Worm (Caenorhabditis elegans) whole organism, L3 larva: ENCODE measurements around the gene dsh-2.

ENCODE experiments used
- R02D3.7 ChIP-seq: fragments of 150-350 bp; optimal IDR thresholded peaks from 2 replicates; lab custom pipeline; 2014; ENCODE audit warnings: missing biosample characterization, missing genetic modification characterization
- ZK546.5 ChIP-seq: sonication (generic microtip); optimal IDR thresholded peaks from 2 replicates; lab custom pipeline; 2017; ENCODE audit warnings: missing biosample characterization, missing genetic modification characterization
- aly-2 ChIP-seq: fragments of 150-350 bp; optimal IDR thresholded peaks from 2 replicates; lab custom pipeline; 2014; ENCODE audit warnings: missing biosample characterization, missing genetic modification characterization
- ama-1 ChIP-seq: fragments of 150-350 bp; optimal IDR thresholded peaks from 2 replicates; lab custom pipeline; 2018
- ceh-16 ChIP-seq: sonication (generic microtip); optimal IDR thresholded peaks from 2 replicates; lab custom pipeline; 2017; ENCODE audit warnings: missing biosample characterization, missing genetic modification characterization
- ceh-28 ChIP-seq: fragments of 150-350 bp; optimal IDR thresholded peaks from 2 replicates; lab custom pipeline; 2014; ENCODE audit warnings: missing biosample characterization, missing genetic modification reagents, missing genetic modification characterization
- ceh-82 ChIP-seq: fragments of 150-350 bp; optimal IDR thresholded peaks from 2 replicates; lab custom pipeline; 2014; ENCODE audit warnings: missing biosample characterization, missing genetic modification characterization
- ceh-9 ChIP-seq: sonication (generic microtip); optimal IDR thresholded peaks from 2 replicates; lab custom pipeline; 2018; ENCODE audit warnings: missing biosample characterization, missing genetic modification characterization
- daf-12 ChIP-seq: fragments of 150-350 bp; optimal IDR thresholded peaks from 2 replicates; lab custom pipeline; 2014; ENCODE audit warnings: missing biosample characterization, missing genetic modification reagents, missing genetic modification characterization
- egl-27 ChIP-seq: sonication (generic microtip); optimal IDR thresholded peaks from 4 replicates; lab custom pipeline; 2017; ENCODE audit warnings: missing biosample characterization, missing genetic modification reagents, missing genetic modification characterization
- egl-5 ChIP-seq: fragments of 150-350 bp; optimal IDR thresholded peaks from 2 replicates; lab custom pipeline; 2017; ENCODE audit warnings: missing biosample characterization, missing genetic modification reagents, missing genetic modification characterization, inconsistent platforms
- elt-1 ChIP-seq: fragments of 150-350 bp; optimal IDR thresholded peaks from 2 replicates; lab custom pipeline; 2014; ENCODE audit warnings: missing biosample characterization, missing genetic modification characterization
- elt-2 ChIP-seq: sonication (generic microtip); optimal IDR thresholded peaks from 2 replicates; lab custom pipeline; 2016; ENCODE audit warnings: missing genetic modification reagents, mild to moderate bottlenecking, missing genetic modification characterization, missing compliant biosample characterization
- elt-3 ChIP-seq, 3 experiments: fragments of 150-350 bp in 1 of 3; sonication (generic microtip) in 2 of 3; optimal IDR thresholded peaks; 2 replicates in 2 of 3; 4 replicates in 1 of 3; lab custom pipeline; 2014 to 2017; ENCODE audit warnings: missing biosample characterization in 3 of 3, missing genetic modification characterization in 3 of 3
- eor-1 ChIP-seq, 2 experiments: fragments of 150-350 bp; optimal IDR thresholded peaks; 2 replicates each; lab custom pipeline; 2014 to 2018; ENCODE audit warnings: missing biosample characterization in 2 of 2, missing genetic modification characterization in 2 of 2
- fkh-10 ChIP-seq: sonication (generic microtip); optimal IDR thresholded peaks from 2 replicates; lab custom pipeline; 2017; ENCODE audit warnings: missing biosample characterization, missing genetic modification reagents, missing genetic modification characterization
- fkh-2 ChIP-seq: fragments of 150-350 bp; optimal IDR thresholded peaks from 2 replicates; lab custom pipeline; 2014; ENCODE audit warnings: missing biosample characterization, missing genetic modification reagents, missing genetic modification characterization
- fos-1 ChIP-seq: fragments of 150-350 bp; optimal IDR thresholded peaks from 2 replicates; lab custom pipeline; 2014; ENCODE audit warnings: missing biosample characterization, missing genetic modification characterization
- hmg-11 ChIP-seq: sonication (generic microtip); optimal IDR thresholded peaks from 2 replicates; lab custom pipeline; 2016; ENCODE audit warnings: missing genetic modification characterization, missing compliant biosample characterization
- jun-1 ChIP-seq: fragments of 150-350 bp; optimal IDR thresholded peaks from 2 replicates; lab custom pipeline; 2014; ENCODE audit warnings: missing biosample characterization, missing genetic modification reagents, missing genetic modification characterization
- lin-15B ChIP-seq: fragments of 150-350 bp; optimal IDR thresholded peaks from 2 replicates; lab custom pipeline; 2014; ENCODE audit warnings: missing biosample characterization, missing genetic modification characterization
- lin-39 ChIP-seq: fragments of 150-350 bp; optimal IDR thresholded peaks from 2 replicates; lab custom pipeline; 2018; ENCODE audit warnings: missing biosample characterization, missing genetic modification reagents, missing genetic modification characterization
- lsy-12 ChIP-seq: sonication (generic microtip); optimal IDR thresholded peaks from 2 replicates; lab custom pipeline; 2016; ENCODE audit warnings: mild to moderate bottlenecking, missing genetic modification characterization, missing compliant biosample characterization
- mdl-1 ChIP-seq: fragments of 150-350 bp; optimal IDR thresholded peaks from 2 replicates; lab custom pipeline; 2014; ENCODE audit warnings: missing biosample characterization, missing genetic modification characterization
- mml-1 ChIP-seq: fragments of 150-350 bp; sonication (generic microtip); optimal IDR thresholded peaks from 3 replicates; lab custom pipeline; 2014; ENCODE audit warnings: missing biosample characterization, missing genetic modification characterization
- nfya-1 ChIP-seq: sonication (generic microtip); optimal IDR thresholded peaks from 2 replicates; lab custom pipeline; 2017; ENCODE audit warnings: missing genetic modification characterization, mild to moderate bottlenecking, missing compliant biosample characterization, antibody characterized with exemption, moderate library complexity; ENCODE audit not compliant: insufficient read depth
- nhr-11 ChIP-seq: fragments of 150-350 bp; optimal IDR thresholded peaks from 2 replicates; lab custom pipeline; 2014; ENCODE audit warnings: missing biosample characterization, missing genetic modification characterization
- nhr-12 ChIP-seq: fragments of 150-350 bp; optimal IDR thresholded peaks from 2 replicates; lab custom pipeline; 2014; ENCODE audit warnings: missing biosample characterization, missing genetic modification characterization
- nhr-23 ChIP-seq: fragments of 150-350 bp; optimal IDR thresholded peaks from 2 replicates; lab custom pipeline; 2014; ENCODE audit warnings: missing biosample characterization, missing genetic modification reagents, missing genetic modification characterization
- nhr-237 ChIP-seq: fragments of 150-350 bp; optimal IDR thresholded peaks from 2 replicates; lab custom pipeline; 2014; ENCODE audit warnings: missing biosample characterization, missing genetic modification characterization
- nhr-25 ChIP-seq: sonication (generic microtip); optimal IDR thresholded peaks from 2 replicates; lab custom pipeline; 2017; ENCODE audit warnings: missing biosample characterization, missing genetic modification characterization
- nhr-28 ChIP-seq: fragments of 150-350 bp; optimal IDR thresholded peaks from 2 replicates; lab custom pipeline; 2014; ENCODE audit warnings: missing biosample characterization, missing genetic modification characterization
- nhr-43 ChIP-seq: sonication (generic microtip); optimal IDR thresholded peaks from 2 replicates; lab custom pipeline; 2016; ENCODE audit warnings: mild to moderate bottlenecking, missing genetic modification characterization, missing compliant biosample characterization; ENCODE audit not compliant: poor library complexity, severe bottlenecking
- nhr-67 ChIP-seq: fragments of 150-350 bp; optimal IDR thresholded peaks from 2 replicates; lab custom pipeline; 2014; ENCODE audit warnings: missing biosample characterization, missing genetic modification characterization
- nhr-76 ChIP-seq: fragments of 150-350 bp; sonication (generic microtip); optimal IDR thresholded peaks from 5 replicates; lab custom pipeline; 2014; ENCODE audit warnings: missing biosample characterization, missing genetic modification characterization
- nhr-77 ChIP-seq: fragments of 150-350 bp; optimal IDR thresholded peaks from 2 replicates; lab custom pipeline; 2014; ENCODE audit warnings: missing biosample characterization, missing genetic modification characterization
- pha-4 ChIP-seq: fragments of 150-350 bp; optimal IDR thresholded peaks from 2 replicates; lab custom pipeline; 2014; ENCODE audit warnings: missing biosample characterization, missing genetic modification reagents, missing genetic modification characterization
- pqm-1 ChIP-seq: fragments of 150-350 bp; optimal IDR thresholded peaks from 2 replicates; lab custom pipeline; 2017; ENCODE audit warnings: missing biosample characterization, missing genetic modification characterization, inconsistent platforms
- sea-2 ChIP-seq: fragments of 150-350 bp; sonication (generic microtip); optimal IDR thresholded peaks from 4 replicates; lab custom pipeline; 2014; ENCODE audit warnings: missing biosample characterization, missing genetic modification reagents, missing genetic modification characterization
- skn-1 ChIP-seq: fragments of 150-350 bp; optimal IDR thresholded peaks from 2 replicates; lab custom pipeline; 2014; ENCODE audit warnings: missing biosample characterization, missing genetic modification characterization
- snpc-4 ChIP-seq: fragments of 150-350 bp; optimal IDR thresholded peaks from 2 replicates; lab custom pipeline; 2014; ENCODE audit warnings: missing biosample characterization, missing genetic modification characterization
- tbx-2 ChIP-seq: sonication (generic microtip); optimal IDR thresholded peaks from 2 replicates; lab custom pipeline; 2016; ENCODE audit warnings: mild to moderate bottlenecking, missing genetic modification characterization, missing compliant biosample characterization
- unc-39 ChIP-seq: sonication (generic microtip); optimal IDR thresholded peaks from 4 replicates; lab custom pipeline; 2017; ENCODE audit warnings: missing biosample characterization, missing genetic modification characterization
- unc-62 ChIP-seq: fragments of 150-350 bp; sonication (generic microtip); optimal IDR thresholded peaks from 4 replicates; lab custom pipeline; 2014; ENCODE audit warnings: missing biosample characterization, missing genetic modification reagents, missing genetic modification characterization
- zag-1 ChIP-seq: fragments of 150-350 bp; optimal IDR thresholded peaks from 2 replicates; lab custom pipeline; 2014; ENCODE audit warnings: missing biosample characterization, missing genetic modification characterization
- ztf-11 ChIP-seq: fragments of 150-350 bp; optimal IDR thresholded peaks from 2 replicates; lab custom pipeline; 2014; ENCODE audit warnings: missing biosample characterization, missing genetic modification characterization
- ztf-4 ChIP-seq: fragments of 150-350 bp; optimal IDR thresholded peaks from 2 replicates; lab custom pipeline; 2014; ENCODE audit warnings: missing biosample characterization, missing genetic modification characterization

Gene dsh-2

DNA sequence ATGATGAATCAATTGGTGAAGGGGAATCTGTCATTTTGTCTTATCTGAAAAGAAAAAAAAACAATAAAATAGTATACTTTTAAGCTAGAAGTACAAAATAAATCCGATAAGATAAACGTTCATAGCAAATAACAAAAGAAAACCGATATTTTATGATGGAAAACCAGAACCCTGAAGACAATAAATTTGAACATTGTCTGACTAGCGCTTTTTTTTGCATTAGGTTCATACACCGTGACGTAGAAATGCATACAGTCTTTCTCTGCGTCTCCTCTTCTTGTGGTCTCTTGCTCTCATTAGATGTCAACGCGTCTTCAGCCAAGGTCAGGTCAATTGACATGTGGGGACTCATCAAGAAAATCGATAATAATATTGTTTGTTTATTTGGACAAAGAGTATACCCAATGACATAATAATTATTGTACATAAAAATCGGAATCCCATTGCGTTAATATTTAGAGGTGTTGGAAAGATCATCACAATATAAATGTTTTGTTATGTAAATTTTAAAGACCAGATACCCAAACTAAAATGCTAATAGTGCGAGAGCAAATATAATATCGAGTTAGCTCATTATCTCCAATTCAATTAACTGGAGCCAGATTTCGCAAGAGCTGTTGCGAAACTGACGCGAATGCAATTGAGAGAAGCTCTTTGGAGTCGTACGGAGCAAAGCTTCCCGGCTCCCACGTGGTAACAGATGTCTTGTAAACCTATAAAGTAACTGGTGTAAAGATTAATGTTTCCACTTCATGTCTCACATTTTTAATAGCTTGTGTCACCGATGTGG, at the start of gene dsh-2:
TSS of gene dsh-2 (minus strand) at position 51 of the 790 bp plus-strand sequence.
- no peak for TF ChIP-seq fkh-2
- TF ChIP-seq sea-2 (GFP tag; lab: Kevin White, UChicago): no peak
- no peak for TF ChIP-seq elt-3 (tag; optimal IDR thresholded peaks at IDR 0.05; lab: Kevin White, UChicago)
- no peak for TF ChIP-seq ceh-9 (tag; lab: Kevin White, UChicago)
- TF ChIP-seq nhr-28 (tag; lab: Kevin White, UChicago): no peak
- TF ChIP-seq pqm-1 (tag; lab: Kevin White, UChicago): peak; percentile 49
- TF ChIP-seq eor-1 (tag; optimal IDR thresholded peaks at IDR 0.05; lab: Kevin White, UChicago): no peak
- peak; percentile 98 for TF ChIP-seq nhr-25 (tag; lab: Kevin White, UChicago)
- TF ChIP-seq ZK546.5 (tag; lab: Kevin White, UChicago): no peak
- TF ChIP-seq nhr-67: no peak
- TF ChIP-seq nhr-237 (tag; lab: Kevin White, UChicago): no peak
- peak; percentile 42 for TF ChIP-seq hmg-11 (tag; lab: Kevin White, UChicago)
- no peak for TF ChIP-seq mdl-1 (tag; lab: Kevin White, UChicago)
- no peak for TF ChIP-seq egl-5 (tag; lab: Kevin White, UChicago)
- TF ChIP-seq nhr-11 (tag; lab: Kevin White, UChicago): no peak
- TF ChIP-seq ama-1: no peak
- peak; percentile 26 for TF ChIP-seq aly-2 (tag; lab: Kevin White, UChicago)
- no peak for TF ChIP-seq lin-39
- no peak for TF ChIP-seq unc-39 (tag; lab: Kevin White, UChicago)
- no peak for TF ChIP-seq fos-1
- TF ChIP-seq nhr-77 (tag; lab: Kevin White, UChicago): no peak
- TF ChIP-seq ztf-4 (tag; lab: Kevin White, UChicago): no peak
- TF ChIP-seq unc-62: no peak
- peak; percentile 94 for TF ChIP-seq nhr-23
- peak; percentile 31 for TF ChIP-seq snpc-4
- TF ChIP-seq elt-1 (tag; lab: Kevin White, UChicago): no peak
- TF ChIP-seq R02D3.7 (tag; lab: Kevin White, UChicago): no peak
- no peak for TF ChIP-seq daf-12 (tag; lab: Kevin White, UChicago)
- TF ChIP-seq nhr-12 (tag; lab: Kevin White, UChicago): no peak
- peak; percentile 37 for TF ChIP-seq nhr-43 (tag; lab: Kevin White, UChicago)
- TF ChIP-seq nfya-1 (tag; lab: Kevin White, UChicago): peak; percentile 65
- no peak for TF ChIP-seq ceh-16 (tag; lab: Kevin White, UChicago)
- no peak for TF ChIP-seq tbx-2 (tag; lab: Kevin White, UChicago)
- no peak for TF ChIP-seq jun-1
- TF ChIP-seq pha-4: peak; percentile 86
- no peak for TF ChIP-seq skn-1 (tag; lab: Kevin White, UChicago)
- TF ChIP-seq ceh-28: peak; percentile 72
- TF ChIP-seq ztf-11 (tag; lab: Kevin White, UChicago): no peak
- no peak for TF ChIP-seq fkh-10 (GFP tag; lab: Kevin White, UChicago)
- peak; percentile 11 for TF ChIP-seq egl-27 (tag; lab: Kevin White, UChicago)
- TF ChIP-seq mml-1 (tag; lab: Kevin White, UChicago): no peak
- no peak for TF ChIP-seq ceh-82 (tag; lab: Kevin White, UChicago)
- no peak for TF ChIP-seq zag-1 (tag; lab: Kevin White, UChicago)
- peak; percentile 84 for TF ChIP-seq elt-2 (tag; lab: Kevin White, UChicago)
- TF ChIP-seq lin-15B (tag; lab: Kevin White, UChicago): peak; percentile 53
- TF ChIP-seq nhr-76: no peak
- TF ChIP-seq lsy-12 (tag; lab: Kevin White, UChicago): no peak
